Fruit fly (Drosophila melanogaster) ovary, adult (tissue): ENCODE data around the gene Rfx.

Source experiments
- CG17801 ChIP-seq: fragments of 200-800 bp; optimal IDR thresholded peaks from 2 replicates; lab custom pipeline; 2019; ENCODE audit warnings: missing biosample characterization, mild to moderate bottlenecking, missing genetic modification characterization, moderate library complexity; ENCODE audit not compliant: partially characterized antibody

The Rfx gene

DNA sequence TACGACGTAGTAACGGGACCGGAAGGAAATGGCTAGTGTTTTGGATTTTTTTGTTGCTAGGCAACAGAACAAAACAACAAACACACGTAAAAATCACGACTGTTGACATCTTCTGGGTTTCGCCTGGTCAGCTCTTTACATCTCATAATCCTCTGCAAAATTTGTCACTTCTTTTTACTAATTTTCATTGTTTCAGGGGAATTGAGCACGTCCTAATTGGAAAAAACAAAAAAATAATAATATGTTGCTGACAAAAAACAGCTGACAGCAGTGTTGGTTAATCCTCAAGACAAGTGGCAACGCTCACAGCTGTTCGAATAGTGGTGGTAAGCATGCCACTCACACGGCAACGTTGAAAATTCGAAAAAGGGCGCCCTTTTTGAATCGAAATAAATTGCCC is at the start of gene Rfx:
TSS of gene Rfx (minus strand) at position 220 of the 400 bp plus-strand sequence.
- peak; percentile 74 for TF ChIP-seq CG17801 (GFP tag; lab: Kevin White, UChicago)

DNA sequence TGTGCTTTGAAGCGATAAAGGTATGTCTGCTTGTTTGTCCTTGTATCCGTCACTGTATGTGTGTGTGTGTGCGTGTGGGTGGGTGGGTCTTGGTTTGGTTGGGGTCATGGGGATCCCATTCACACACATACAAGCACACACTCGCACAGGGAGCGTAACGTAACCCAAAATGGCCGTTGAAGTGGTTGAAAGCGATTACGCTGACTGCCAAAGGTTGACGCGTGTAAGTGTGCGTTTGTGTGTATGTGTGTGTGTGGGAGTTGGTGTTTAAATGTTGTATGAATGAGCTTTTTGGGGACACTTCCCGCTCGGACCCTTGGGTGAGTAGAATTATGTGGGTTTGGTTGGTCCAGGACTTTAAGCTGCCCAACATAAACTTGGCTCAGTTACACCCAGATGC is 43.3 kb upstream of the Rfx start:
- no peak for TF ChIP-seq CG17801 (GFP tag; lab: Kevin White, UChicago)

- peak; percentile 70 for TF ChIP-seq CG17801 (GFP tag; lab: Kevin White, UChicago)
Observed at dm6 chr3R:10415923-10416322, 38.1 kb upstream of the Rfx start, which contains the start of gene CG6345. CG6345 (minus strand) TSS chr3R:10416046.

- TF ChIP-seq CG17801 (GFP tag; lab: Kevin White, UChicago): no peak
Observed at dm6 chr3R:10412550-10413459, 34.9 kb upstream of the Rfx start, which contains the start of the genes Irp-1B and Rrp46. Irp-1B (minus strand) TSS chr3R:10412869. Rrp46 (plus strand) TSS chr3R:10413301.

DNA sequence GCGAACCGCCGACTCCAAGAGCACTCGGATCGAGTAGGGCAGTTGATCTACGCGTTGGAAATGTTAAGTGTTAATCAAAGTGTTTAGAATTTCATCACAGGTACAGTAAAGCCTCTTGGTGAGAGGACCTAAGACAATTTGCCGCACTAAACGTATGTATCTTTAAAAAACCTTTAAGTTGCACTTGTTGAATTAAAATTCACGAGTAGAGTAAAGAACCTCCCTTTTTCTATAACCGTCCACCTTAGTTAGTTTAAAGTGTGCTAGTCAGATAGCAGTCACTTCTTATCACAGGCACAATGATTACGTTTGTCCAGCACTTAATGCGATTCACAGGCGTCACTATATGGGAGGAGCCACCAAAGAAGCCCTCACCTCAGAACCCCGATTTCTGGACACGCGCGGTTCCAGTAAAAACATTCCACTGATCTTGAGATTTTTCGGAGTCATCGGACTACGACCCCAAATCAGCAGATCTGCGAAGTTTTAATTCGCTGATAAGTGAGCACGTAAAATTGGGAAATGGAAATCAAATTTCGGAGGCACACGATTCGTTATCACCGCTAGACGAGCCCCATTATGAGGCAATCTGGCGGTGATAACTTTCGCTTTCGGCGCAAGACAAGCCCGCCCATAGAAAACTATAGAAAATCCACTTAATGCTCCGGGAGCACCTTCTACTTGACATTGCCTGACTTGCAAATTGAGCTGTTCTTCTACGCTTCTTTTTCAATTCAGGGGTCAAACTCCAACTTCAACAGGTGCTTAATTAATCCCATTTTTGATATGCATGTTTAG is 34.1 kb upstream of the Rfx start:
- TF ChIP-seq CG17801 (GFP tag; lab: Kevin White, UChicago): no peak

dm6 chr3R:10407658-10408057 is 29.8 kb upstream of the Rfx start:
- no peak for TF ChIP-seq CG17801 (GFP tag; lab: Kevin White, UChicago)

- peak; percentile 37 for TF ChIP-seq CG17801 (GFP tag; lab: Kevin White, UChicago)
Observed at dm6 chr3R:10407066-10407465, 29.2 kb upstream of the Rfx start, which contains the start of gene CG6325. CG6325 (minus strand) TSS chr3R:10407285.

DNA sequence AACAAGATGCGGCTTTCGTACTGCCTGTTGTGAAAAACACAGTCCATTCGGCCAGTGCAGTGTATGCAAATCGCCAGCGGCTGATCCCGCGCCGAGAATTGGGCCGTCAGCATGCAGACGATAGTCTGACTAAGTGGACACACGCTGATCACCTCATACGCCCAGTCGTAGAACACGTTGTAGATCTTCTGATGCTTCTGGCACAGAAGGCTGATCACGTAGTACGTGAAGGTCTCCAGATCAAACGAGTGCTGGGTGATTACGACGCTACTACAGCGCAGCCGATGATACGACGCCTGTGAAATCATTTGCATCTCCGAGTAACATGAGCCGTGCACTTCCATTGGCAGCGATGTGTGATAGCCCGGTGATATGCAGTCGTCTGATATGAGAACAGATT is 26.1 kb upstream of the Rfx start:
- TF ChIP-seq CG17801 (GFP tag; lab: Kevin White, UChicago): no peak

dm6 chr3R:10400732-10401131 is 22.9 kb upstream of the Rfx start, which contains the start of gene mthl11:
mthl11 (plus strand) TSS chr3R:10401032.
- no peak for TF ChIP-seq CG17801 (GFP tag; lab: Kevin White, UChicago)

DNA sequence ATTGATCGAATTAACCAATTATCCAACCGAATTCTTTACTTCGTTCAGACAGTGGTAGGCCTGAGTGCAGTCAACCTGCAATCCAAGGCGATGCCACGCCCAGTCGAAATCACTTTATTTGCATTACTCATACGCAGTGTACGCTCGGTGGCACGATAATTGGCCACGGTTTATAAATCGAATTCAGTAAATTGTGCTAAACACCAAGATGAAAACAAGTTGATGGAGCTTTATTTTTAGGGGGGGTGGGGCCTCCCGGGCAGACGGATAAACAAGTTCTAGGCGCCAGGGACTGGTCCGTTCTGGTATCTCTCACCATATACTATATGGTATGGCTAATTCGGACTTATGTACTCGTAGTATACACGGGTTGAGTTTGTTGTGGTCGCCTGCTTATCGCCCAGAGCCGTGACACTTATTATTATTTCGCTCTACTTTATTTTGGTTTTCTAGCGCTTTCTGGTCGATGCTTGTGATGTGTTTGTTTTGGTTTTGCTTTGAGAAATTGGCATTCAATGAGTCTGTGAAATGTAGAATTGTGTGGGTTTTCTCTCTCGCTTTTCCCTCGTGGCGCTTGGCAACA is 17.5 kb upstream of the Rfx start:
- TF ChIP-seq CG17801 (GFP tag; lab: Kevin White, UChicago): no peak

- no peak for TF ChIP-seq CG17801 (GFP tag; lab: Kevin White, UChicago)
Observed at dm6 chr3R:10394368-10394770, 16.5 kb upstream of the Rfx start.

DNA sequence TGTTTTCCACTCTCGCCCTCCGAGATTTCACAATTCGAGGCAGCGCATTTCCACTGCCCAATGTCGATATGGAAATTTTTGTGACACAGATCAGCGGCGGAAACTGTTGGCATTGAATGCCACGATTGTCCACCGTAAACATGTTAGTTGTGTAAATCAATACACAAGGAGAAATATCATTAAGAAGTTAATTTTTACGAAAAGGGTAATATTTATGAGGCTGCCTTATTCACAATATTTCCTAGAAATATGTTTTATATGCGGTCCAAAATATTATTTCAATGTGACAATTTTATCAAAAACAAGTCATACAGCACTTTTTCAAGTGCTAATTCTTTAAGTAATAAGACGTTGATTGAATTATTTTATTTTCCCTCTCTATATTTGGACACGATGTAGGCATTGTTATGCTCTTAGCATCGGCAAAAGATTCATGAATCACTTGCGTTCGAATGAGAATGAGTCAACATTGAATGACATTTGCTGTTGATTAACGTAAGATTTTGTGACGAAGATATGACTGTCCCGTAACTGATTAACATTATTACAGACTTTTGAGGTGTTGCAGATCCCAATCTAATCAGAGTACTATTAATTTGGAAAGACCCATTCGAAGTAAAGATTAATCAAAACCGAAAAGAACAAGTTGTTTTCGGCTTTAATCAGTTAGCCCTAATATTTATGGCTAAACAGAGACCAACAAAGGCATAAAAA is 15.9 kb upstream of the Rfx start:
- TF ChIP-seq CG17801 (GFP tag; lab: Kevin White, UChicago): no peak

DNA sequence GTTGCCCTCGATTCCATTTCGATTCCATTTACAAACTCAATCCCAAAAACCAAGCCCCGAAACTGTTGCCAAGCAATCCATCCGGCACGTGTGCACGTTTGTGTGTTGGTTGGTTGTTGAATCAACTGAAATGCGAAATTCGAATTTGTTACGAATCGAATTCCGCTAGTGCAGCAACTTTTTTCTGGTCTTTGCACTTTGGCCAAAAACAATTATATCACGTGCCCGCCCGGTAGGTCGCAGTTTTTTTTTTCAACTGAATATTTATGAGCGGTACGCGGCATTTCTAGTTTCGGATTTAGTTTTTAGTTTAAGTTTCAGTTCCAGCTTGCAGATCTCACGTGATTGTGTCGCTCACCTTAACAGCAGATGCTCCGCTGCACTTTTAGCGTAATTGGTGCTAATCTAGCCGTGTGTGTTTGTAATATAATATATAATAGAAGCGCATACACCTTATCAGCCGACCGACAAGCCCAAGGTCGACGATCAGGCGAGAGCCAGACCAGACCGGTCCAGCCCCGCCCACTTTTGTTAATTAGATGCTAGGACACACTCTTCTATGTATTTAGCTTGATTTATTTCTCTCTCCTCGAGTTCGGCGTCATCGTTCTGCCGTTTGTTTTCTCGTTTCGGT is 15.3 kb upstream of the Rfx start:
- TF ChIP-seq CG17801 (GFP tag; lab: Kevin White, UChicago): no peak

- no peak for TF ChIP-seq CG17801 (GFP tag; lab: Kevin White, UChicago)
Observed at dm6 chr3R:10392539-10392919, 14.7 kb upstream of the Rfx start.
